Worm (Caenorhabditis elegans) whole organism, L2 larva: ENCODE data around the gene kap-1.

Experiments used
- C34F6.9 ChIP-seq: fragments of 150-350 bp; optimal IDR thresholded peaks from 2 replicates; lab custom pipeline; 2014; ENCODE audit warnings: missing biosample characterization, missing genetic modification characterization
- F13H6.1 ChIP-seq: sonication (generic microtip); optimal IDR thresholded peaks from 2 replicates; lab custom pipeline; 2016; ENCODE audit warnings: missing genetic modification characterization, missing compliant biosample characterization
- R02D3.7 ChIP-seq: fragments of 150-350 bp; optimal IDR thresholded peaks from 2 replicates; lab custom pipeline; 2014; ENCODE audit warnings: missing biosample characterization, missing genetic modification characterization
- Y55F3AM.14 ChIP-seq: fragments of 200-800 bp; sonication (Bioruptor generic); optimal IDR thresholded peaks from 2 replicates; lab custom pipeline; 2018; ENCODE audit warnings: mild to moderate bottlenecking, missing genetic modification characterization, missing compliant biosample characterization
- ZK546.5 ChIP-seq: sonication (generic microtip); optimal IDR thresholded peaks from 2 replicates; lab custom pipeline; 2017; ENCODE audit warnings: missing biosample characterization, missing genetic modification characterization
- alr-1 ChIP-seq: fragments of 150-350 bp; optimal IDR thresholded peaks from 2 replicates; lab custom pipeline; 2014; ENCODE audit warnings: missing biosample characterization, missing genetic modification characterization
- aly-2 ChIP-seq: fragments of 150-350 bp; optimal IDR thresholded peaks from 2 replicates; lab custom pipeline; 2014; ENCODE audit warnings: missing biosample characterization, missing genetic modification characterization
- ama-1 ChIP-seq: fragments of 150-350 bp; optimal IDR thresholded peaks from 2 replicates; lab custom pipeline; 2018; ENCODE audit warnings: inconsistent platforms
- blmp-1 ChIP-seq: sonication (generic microtip); optimal IDR thresholded peaks from 2 replicates; lab custom pipeline; 2017; ENCODE audit warnings: missing genetic modification characterization, mild to moderate bottlenecking, missing compliant biosample characterization, antibody characterized with exemption, moderate library complexity; ENCODE audit not compliant: insufficient read depth
- ceh-16 ChIP-seq: fragments of 150-350 bp; optimal IDR thresholded peaks from 2 replicates; lab custom pipeline; 2014; ENCODE audit warnings: missing biosample characterization, missing genetic modification characterization
- ceh-82 ChIP-seq: fragments of 150-350 bp; optimal IDR thresholded peaks from 2 replicates; lab custom pipeline; 2014; ENCODE audit warnings: missing biosample characterization, missing genetic modification characterization
- crh-2 ChIP-seq: sonication (generic microtip); optimal IDR thresholded peaks from 2 replicates; lab custom pipeline; 2017; ENCODE audit warnings: missing biosample characterization, missing genetic modification characterization
- dmd-4 ChIP-seq: sonication (generic microtip); optimal IDR thresholded peaks from 2 replicates; lab custom pipeline; 2017; ENCODE audit warnings: missing biosample characterization, missing genetic modification characterization
- egl-27 ChIP-seq: sonication (generic microtip); optimal IDR thresholded peaks from 3 replicates; lab custom pipeline; 2017; ENCODE audit warnings: missing biosample characterization, missing genetic modification reagents, missing genetic modification characterization
- elt-1 ChIP-seq: fragments of 150-350 bp; optimal IDR thresholded peaks from 2 replicates; lab custom pipeline; 2014; ENCODE audit warnings: missing biosample characterization, missing genetic modification characterization
- elt-3 ChIP-seq: sonication (generic microtip); optimal IDR thresholded peaks from 2 replicates; lab custom pipeline; 2017; ENCODE audit warnings: missing biosample characterization, missing genetic modification characterization
- fos-1 ChIP-seq: fragments of 150-350 bp; optimal IDR thresholded peaks from 2 replicates; lab custom pipeline; 2014; ENCODE audit warnings: missing biosample characterization, missing genetic modification characterization
- gmeb-1 ChIP-seq: fragments of 150-350 bp; optimal IDR thresholded peaks from 2 replicates; lab custom pipeline; 2014; ENCODE audit warnings: missing biosample characterization, missing genetic modification characterization
- lin-11 ChIP-seq: fragments of 150-350 bp; sonication (generic microtip); optimal IDR thresholded peaks from 2 replicates; lab custom pipeline; 2014; ENCODE audit warnings: missing biosample characterization, missing genetic modification characterization, inconsistent platforms, mixed read lengths
- lin-13 ChIP-seq: fragments of 150-350 bp; optimal IDR thresholded peaks from 2 replicates; lab custom pipeline; 2014; ENCODE audit warnings: missing biosample characterization, missing genetic modification reagents, missing genetic modification characterization
- lin-39 ChIP-seq: fragments of 150-350 bp; optimal IDR thresholded peaks from 2 replicates; lab custom pipeline; 2014; ENCODE audit warnings: missing biosample characterization, missing genetic modification reagents, missing genetic modification characterization
- lsy-2 ChIP-seq, 2 experiments: fragments of 150-350 bp in 1 of 2; sonication (generic microtip) in 1 of 2; optimal IDR thresholded peaks; 2 replicates each; lab custom pipeline; 2014 to 2017; ENCODE audit warnings: missing biosample characterization in 2 of 2, missing genetic modification characterization in 2 of 2
- mab-5 ChIP-seq: fragments of 150-350 bp; optimal IDR thresholded peaks from 2 replicates; lab custom pipeline; 2014; ENCODE audit warnings: missing biosample characterization, missing genetic modification characterization
- mbf-1 ChIP-seq: sonication (generic microtip); optimal IDR thresholded peaks from 2 replicates; lab custom pipeline; 2017; ENCODE audit warnings: missing biosample characterization, missing genetic modification characterization
- mdl-1 ChIP-seq, 2 experiments: fragments of 150-350 bp in 1 of 2; sonication (generic microtip) in 1 of 2; optimal IDR thresholded peaks; 2 replicates each; lab custom pipeline; 2017; ENCODE audit warnings: missing biosample characterization in 2 of 2, missing genetic modification characterization in 2 of 2
- nhr-10 ChIP-seq: sonication (generic microtip); optimal IDR thresholded peaks from 2 replicates; lab custom pipeline; 2017; ENCODE audit warnings: missing biosample characterization, missing genetic modification characterization
- nhr-11 ChIP-seq: fragments of 150-350 bp; optimal IDR thresholded peaks from 2 replicates; lab custom pipeline; 2014; ENCODE audit warnings: missing biosample characterization, missing genetic modification characterization
- nhr-12 ChIP-seq: fragments of 150-350 bp; optimal IDR thresholded peaks from 2 replicates; lab custom pipeline; 2014; ENCODE audit warnings: missing biosample characterization, missing genetic modification characterization
- nhr-129 ChIP-seq: fragments of 150-350 bp; optimal IDR thresholded peaks from 2 replicates; lab custom pipeline; 2014; ENCODE audit warnings: missing biosample characterization, missing genetic modification characterization
- nhr-21 ChIP-seq: fragments of 150-350 bp; optimal IDR thresholded peaks from 2 replicates; lab custom pipeline; 2014; ENCODE audit warnings: missing biosample characterization, missing genetic modification characterization
- nhr-23 ChIP-seq: fragments of 150-350 bp; optimal IDR thresholded peaks from 2 replicates; lab custom pipeline; 2014; ENCODE audit warnings: missing biosample characterization, missing genetic modification reagents, missing genetic modification characterization
- nhr-237 ChIP-seq: fragments of 150-350 bp; optimal IDR thresholded peaks from 2 replicates; lab custom pipeline; 2014; ENCODE audit warnings: missing biosample characterization, missing genetic modification characterization
- nhr-25 ChIP-seq: fragments of 150-350 bp; sonication (generic microtip); optimal IDR thresholded peaks from 3 replicates; lab custom pipeline; 2014; ENCODE audit warnings: missing biosample characterization, missing genetic modification characterization
- nhr-6 ChIP-seq: fragments of 150-350 bp; optimal IDR thresholded peaks from 2 replicates; lab custom pipeline; 2014; ENCODE audit warnings: missing biosample characterization, missing genetic modification characterization
- nhr-77 ChIP-seq: fragments of 150-350 bp; optimal IDR thresholded peaks from 2 replicates; lab custom pipeline; 2014; ENCODE audit warnings: missing biosample characterization, missing genetic modification characterization
- peb-1 ChIP-seq: fragments of 150-350 bp; optimal IDR thresholded peaks from 2 replicates; lab custom pipeline; 2014; ENCODE audit warnings: missing biosample characterization, missing genetic modification characterization
- sem-4 ChIP-seq: fragments of 150-350 bp; optimal IDR thresholded peaks from 2 replicates; lab custom pipeline; 2014; ENCODE audit warnings: missing biosample characterization, missing genetic modification reagents, missing genetic modification characterization
- skn-1 ChIP-seq: sonication (generic microtip); optimal IDR thresholded peaks from 2 replicates; lab custom pipeline; 2017; ENCODE audit warnings: missing biosample characterization, missing genetic modification characterization
- sma-3 ChIP-seq: sonication (generic microtip); optimal IDR thresholded peaks from 2 replicates; lab custom pipeline; 2016; ENCODE audit warnings: missing genetic modification reagents, missing genetic modification characterization, missing compliant biosample characterization
- sma-9 ChIP-seq, 2 experiments: fragments of 150-350 bp in 1 of 2; sonication (generic microtip) in 1 of 2; optimal IDR thresholded peaks; 2 replicates each; lab custom pipeline; 2014 to 2016; ENCODE audit warnings: missing genetic modification characterization in 2 of 2, mild to moderate bottlenecking in 1 of 2, missing biosample characterization in 1 of 2, missing compliant biosample characterization in 1 of 2, missing genetic modification reagents in 1 of 2, moderate library complexity in 1 of 2
- snpc-4 ChIP-seq: fragments of 150-350 bp; optimal IDR thresholded peaks from 2 replicates; lab custom pipeline; 2014; ENCODE audit warnings: missing biosample characterization, missing genetic modification characterization
- unc-39 ChIP-seq: fragments of 150-350 bp; optimal IDR thresholded peaks from 2 replicates; lab custom pipeline; 2014; ENCODE audit warnings: missing biosample characterization, missing genetic modification characterization
- unc-55 ChIP-seq: fragments of 150-350 bp; sonication (generic microtip); optimal IDR thresholded peaks from 3 replicates; lab custom pipeline; 2014; ENCODE audit warnings: missing biosample characterization, missing genetic modification reagents, missing genetic modification characterization
- unc-62 ChIP-seq: fragments of 150-350 bp; optimal IDR thresholded peaks from 2 replicates; lab custom pipeline; 2014; ENCODE audit warnings: missing biosample characterization, missing genetic modification reagents, missing genetic modification characterization
- zag-1 ChIP-seq: fragments of 150-350 bp; optimal IDR thresholded peaks from 2 replicates; lab custom pipeline; 2014; ENCODE audit warnings: missing biosample characterization, missing genetic modification characterization
- ztf-1 ChIP-seq: fragments of 200-800 bp; sonication (Bioruptor generic); conservative IDR thresholded peaks from 2 replicates; pipeline ENCODE4 v1.3.6; 2022; ENCODE audit warnings: missing genetic modification characterization, missing compliant biosample characterization
- ztf-11 ChIP-seq: sonication (generic microtip); optimal IDR thresholded peaks from 2 replicates; lab custom pipeline; 2017; ENCODE audit warnings: missing biosample characterization, missing genetic modification characterization
- ztf-4 ChIP-seq: fragments of 150-350 bp; optimal IDR thresholded peaks from 2 replicates; lab custom pipeline; 2014; ENCODE audit warnings: missing biosample characterization, missing genetic modification characterization

kap-1 gene

DNA sequence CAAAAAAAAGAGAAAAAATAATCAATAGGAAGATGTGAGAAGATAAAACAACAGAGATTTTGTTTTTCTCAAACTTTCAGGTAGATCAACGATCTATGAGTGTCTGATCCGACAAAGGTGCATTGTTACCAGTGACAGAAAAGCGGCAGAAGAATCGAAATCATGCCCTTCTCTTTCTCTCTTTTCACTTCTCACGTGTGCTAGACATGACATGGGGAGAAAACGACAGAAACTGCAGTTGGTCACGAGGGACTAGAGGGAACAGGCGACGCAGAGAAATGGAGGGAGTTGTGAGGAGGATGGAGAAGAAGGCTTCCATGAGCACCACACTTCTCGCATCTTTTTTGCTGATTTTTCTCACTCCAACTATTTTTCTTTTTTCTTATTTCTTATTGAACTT lies 3.4 kb upstream of the kap-1 start, which contains the start of gene F56C9.10 (continued):
- peak; percentile 77 for TF ChIP-seq lin-13 (GFP tag; lab: Kevin White, UChicago)
- peak; percentile 79 for TF ChIP-seq gmeb-1 (tag; lab: Kevin White, UChicago)
- peak; percentile 89 for TF ChIP-seq sma-9 (GFP tag; optimal IDR thresholded peaks at IDR 0.05; lab: Kevin White, UChicago)
- TF ChIP-seq sma-9 (tag; optimal IDR thresholded peaks at IDR 0.05; lab: Kevin White, UChicago) = no peak
- peak; percentile 98 for TF ChIP-seq C34F6.9 (tag; lab: Kevin White, UChicago)
- TF ChIP-seq mab-5 (tag; lab: Kevin White, UChicago) = peak; percentile 35
- TF ChIP-seq mbf-1 (tag; lab: Kevin White, UChicago) = no peak
- no peak for TF ChIP-seq alr-1 (tag; lab: Kevin White, UChicago)
- TF ChIP-seq egl-27 = peak; percentile 63
- TF ChIP-seq unc-39 (tag; lab: Kevin White, UChicago) = no peak
- peak; percentile 30 for TF ChIP-seq snpc-4 (tag; lab: Kevin White, UChicago)
- TF ChIP-seq skn-1 = peak; percentile 1
- no peak for TF ChIP-seq nhr-11 (tag; lab: Kevin White, UChicago)
- TF ChIP-seq F13H6.1 (tag; lab: Kevin White, UChicago) = peak; percentile 85

DNA sequence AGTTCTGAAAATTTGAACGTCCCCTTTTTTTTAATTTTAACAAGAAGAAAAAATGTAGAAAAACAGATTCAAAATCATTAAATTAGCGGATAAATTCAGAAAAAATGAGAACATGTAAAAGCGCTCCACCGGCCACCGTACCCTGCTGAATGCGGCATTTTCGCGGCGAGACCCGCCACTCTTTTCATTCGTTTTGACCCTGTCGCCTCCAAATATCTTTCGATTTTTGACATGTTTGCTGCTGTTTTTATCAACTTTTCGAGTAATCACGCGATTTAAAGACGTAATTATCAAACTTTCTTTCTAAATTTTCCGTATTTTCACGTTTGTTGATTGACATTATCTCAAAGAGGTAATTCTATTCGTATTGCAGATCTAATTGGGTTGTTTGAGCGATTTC lies 2.4 kb upstream of the kap-1 start, which contains the start of gene gsp-2:
TSS of gene gsp-2 (plus strand) at position 374 of the 400 bp plus-strand sequence.
- TF ChIP-seq nhr-23 = no peak
- TF ChIP-seq unc-39 (tag; lab: Kevin White, UChicago) = no peak
- peak; percentile 86 for TF ChIP-seq ZK546.5 (tag; lab: Kevin White, UChicago)
- TF ChIP-seq skn-1 = no peak
- peak; percentile 75 for TF ChIP-seq lin-13 (GFP tag; lab: Kevin White, UChicago)
- TF ChIP-seq nhr-12 (tag; lab: Kevin White, UChicago) = no peak
- TF ChIP-seq fos-1 = peak; percentile 46
- TF ChIP-seq lin-11 = peak; percentile 87
- TF ChIP-seq lin-39 (tag; lab: Kevin White, UChicago) = no peak
- TF ChIP-seq C34F6.9 (tag; lab: Kevin White, UChicago) = peak; percentile 81
- peak; percentile 42 for TF ChIP-seq ceh-16 (tag; lab: Kevin White, UChicago)
- no peak for TF ChIP-seq zag-1
- peak; percentile 77 for TF ChIP-seq nhr-129
- TF ChIP-seq crh-2 (tag; lab: Kevin White, UChicago) = peak; percentile 77
- TF ChIP-seq lsy-2 (tag; optimal IDR thresholded peaks at IDR 0.05; lab: Kevin White, UChicago) = peak; percentile 86 to 97
- TF ChIP-seq gmeb-1 (tag; lab: Kevin White, UChicago) = peak; percentile 71
- TF ChIP-seq nhr-11 (tag; lab: Kevin White, UChicago) = no peak
- TF ChIP-seq ztf-11 (tag; lab: Kevin White, UChicago) = no peak
- TF ChIP-seq snpc-4 (tag; lab: Kevin White, UChicago) = peak; percentile 54
- no peak for TF ChIP-seq elt-3
- no peak for TF ChIP-seq R02D3.7 (tag; lab: Kevin White, UChicago)
- TF ChIP-seq ceh-82 = no peak
- no peak for TF ChIP-seq egl-27
- TF ChIP-seq mab-5 (tag; lab: Kevin White, UChicago) = no peak
- no peak for TF ChIP-seq peb-1 (tag; lab: Kevin White, UChicago)
- TF ChIP-seq ama-1 (lab: Kevin White, UChicago) = peak; percentile 58
- no peak for TF ChIP-seq nhr-77 (tag; lab: Kevin White, UChicago)
- TF ChIP-seq aly-2 (tag; lab: Kevin White, UChicago) = no peak
- no peak for TF ChIP-seq alr-1 (tag; lab: Kevin White, UChicago)
- TF ChIP-seq Y55F3AM.14 (GFP tag; lab: Kevin White, UChicago) = peak; percentile 43
- peak; percentile 87 for TF ChIP-seq unc-55 (GFP tag; lab: Kevin White, UChicago)
- no peak for TF ChIP-seq ztf-1
- TF ChIP-seq mbf-1 (tag; lab: Kevin White, UChicago) = no peak
- no peak for TF ChIP-seq nhr-237 (tag; lab: Kevin White, UChicago)
- TF ChIP-seq F13H6.1 (tag; lab: Kevin White, UChicago) = peak; percentile 23
- no peak for TF ChIP-seq elt-1 (tag; lab: Kevin White, UChicago)
- no peak for TF ChIP-seq nhr-10 (tag; lab: Kevin White, UChicago)
- TF ChIP-seq sma-3 = peak; percentile 59
- TF ChIP-seq blmp-1 (tag; lab: Kevin White, UChicago) = peak; percentile 22
- no peak for TF ChIP-seq ztf-4 (tag; lab: Kevin White, UChicago)
- TF ChIP-seq sem-4 = peak; percentile 51
- TF ChIP-seq nhr-25 (tag; lab: Kevin White, UChicago) = peak; percentile 29
- no peak for TF ChIP-seq nhr-6
- no peak for TF ChIP-seq mdl-1 (tag; optimal IDR thresholded peaks at IDR 0.05; lab: Kevin White, UChicago)
- TF ChIP-seq nhr-21 (tag; lab: Kevin White, UChicago) = peak; percentile 27
- no peak for TF ChIP-seq dmd-4 (tag; lab: Kevin White, UChicago)
- TF ChIP-seq unc-62 = no peak
- TF ChIP-seq sma-9 (GFP tag; optimal IDR thresholded peaks at IDR 0.05; lab: Kevin White, UChicago) = peak; percentile 33
- TF ChIP-seq sma-9 (tag; optimal IDR thresholded peaks at IDR 0.05; lab: Kevin White, UChicago) = no peak
